Fruit fly (Drosophila melanogaster) whole organism, pupa: ENCODE data around the gene CG11670.

ENCODE experiments used
- CG10348 ChIP-seq: fragments of 200-800 bp; sonication (Bioruptor generic); IDR thresholded peaks from 2 replicates; pipeline ENCODE4 v1.3.6; 2022; ENCODE audit warnings: missing biosample characterization, missing genetic modification characterization
- CG12605 ChIP-seq: fragments of 200-800 bp; sonication (Bioruptor generic); IDR thresholded peaks from 2 replicates; pipeline ENCODE4 v1.3.6; 2022; ENCODE audit warnings: missing biosample characterization, missing genetic modification characterization
- CG13204 ChIP-seq: fragments of 200-800 bp; sonication (Bioruptor generic); optimal IDR thresholded peaks from 2 replicates; lab custom pipeline; 2018; ENCODE audit warnings: missing biosample characterization, mild to moderate bottlenecking, missing genetic modification characterization, moderate library complexity
- CG14655 ChIP-seq: fragments of 200-800 bp; sonication (Bioruptor generic); optimal IDR thresholded peaks from 3 replicates; lab custom pipeline; 2017; ENCODE audit warnings: mild to moderate bottlenecking, missing biosample characterization, missing genetic modification reagents, missing genetic modification characterization
- CG15710 ChIP-seq: fragments of 200-800 bp; sonication (Bioruptor generic); optimal IDR thresholded peaks from 2 replicates; lab custom pipeline; 2018; ENCODE audit warnings: missing biosample characterization, mild to moderate bottlenecking, missing genetic modification characterization, moderate library complexity
- CG17806 ChIP-seq: fragments of 200-800 bp; sonication (Bioruptor generic); optimal IDR thresholded peaks from 2 replicates; lab custom pipeline; 2018; ENCODE audit warnings: missing biosample characterization, mild to moderate bottlenecking, missing genetic modification characterization, moderate library complexity
- CG32121 ChIP-seq: fragments of 200-800 bp; sonication (Bioruptor generic); IDR thresholded peaks from 2 replicates; pipeline ENCODE4 v1.3.6; 2022; ENCODE audit warnings: missing biosample characterization, missing genetic modification characterization
- CG34367 ChIP-seq: fragments of 200-800 bp; sonication (Bioruptor generic); optimal IDR thresholded peaks from 2 replicates; lab custom pipeline; 2018; ENCODE audit warnings: missing biosample characterization, mild to moderate bottlenecking, missing genetic modification characterization
- CG4496 ChIP-seq: fragments of 200-800 bp; sonication (Bioruptor generic); IDR thresholded peaks from 3 replicates; pipeline ENCODE4 v1.3.6; 2022; ENCODE audit warnings: missing biosample characterization, missing genetic modification characterization
- CG8159 ChIP-seq: fragments of 200-800 bp; sonication (Bioruptor generic); optimal IDR thresholded peaks from 3 replicates; lab custom pipeline; 2018; ENCODE audit warnings: missing biosample characterization, mild to moderate bottlenecking, missing genetic modification characterization, moderate library complexity
- CG8301 ChIP-seq: fragments of 200-800 bp; sonication (Bioruptor generic); optimal IDR thresholded peaks from 2 replicates; lab custom pipeline; 2018; ENCODE audit warnings: missing biosample characterization, mild to moderate bottlenecking, missing genetic modification characterization
- CG9948 ChIP-seq: fragments of 200-800 bp; sonication (Bioruptor generic); optimal IDR thresholded peaks from 2 replicates; lab custom pipeline; 2018; ENCODE audit warnings: missing biosample characterization, mild to moderate bottlenecking, missing genetic modification characterization, moderate library complexity
- D1 ChIP-seq: fragments of 200-800 bp; sonication (Bioruptor generic); optimal IDR thresholded peaks from 2 replicates; lab custom pipeline; 2018; ENCODE audit warnings: missing biosample characterization, mild to moderate bottlenecking, missing genetic modification characterization, moderate library complexity
- EcR ChIP-seq: fragments of 200-800 bp; sonication (Bioruptor generic); optimal IDR thresholded peaks from 3 replicates; lab custom pipeline; 2019; ENCODE audit warnings: missing biosample characterization, missing genetic modification characterization, mild to moderate bottlenecking, moderate library complexity, missing genetic modification reagents
- Ets98B ChIP-seq: fragments of 200-800 bp; sonication (Bioruptor generic); IDR thresholded peaks from 2 replicates; pipeline ENCODE4 v1.3.6; 2022; ENCODE audit warnings: missing biosample characterization, missing genetic modification characterization
- Pif1A ChIP-seq: fragments of 200-800 bp; sonication (Bioruptor generic); optimal IDR thresholded peaks from 3 replicates; lab custom pipeline; 2016; ENCODE audit warnings: missing biosample characterization, missing genetic modification characterization
- Pif1B ChIP-seq: fragments of 200-800 bp; sonication (Bioruptor generic); optimal IDR thresholded peaks from 3 replicates; lab custom pipeline; 2016; ENCODE audit warnings: missing biosample characterization, missing genetic modification characterization
- Snoo ChIP-seq: fragments of 200-800 bp; sonication (Bioruptor generic); optimal IDR thresholded peaks from 3 replicates; lab custom pipeline; 2017; ENCODE audit warnings: missing biosample characterization, mild to moderate bottlenecking, missing genetic modification characterization, inconsistent platforms
- fd96Ca ChIP-seq: fragments of 200-800 bp; sonication (Bioruptor generic); IDR thresholded peaks from 3 replicates; pipeline ENCODE4 v1.3.6; 2022; ENCODE audit warnings: missing biosample characterization, missing genetic modification characterization
- gl ChIP-seq: fragments of 200-800 bp; sonication (Bioruptor generic); optimal IDR thresholded peaks from 2 replicates; lab custom pipeline; 2018; ENCODE audit warnings: missing biosample characterization, mild to moderate bottlenecking, missing genetic modification characterization
- rn ChIP-seq: fragments of 200-800 bp; sonication (Bioruptor generic); IDR thresholded peaks from 2 replicates; pipeline ENCODE4 v1.3.6; 2022; ENCODE audit warnings: missing biosample characterization, missing genetic modification characterization

Gene CG11670

DNA sequence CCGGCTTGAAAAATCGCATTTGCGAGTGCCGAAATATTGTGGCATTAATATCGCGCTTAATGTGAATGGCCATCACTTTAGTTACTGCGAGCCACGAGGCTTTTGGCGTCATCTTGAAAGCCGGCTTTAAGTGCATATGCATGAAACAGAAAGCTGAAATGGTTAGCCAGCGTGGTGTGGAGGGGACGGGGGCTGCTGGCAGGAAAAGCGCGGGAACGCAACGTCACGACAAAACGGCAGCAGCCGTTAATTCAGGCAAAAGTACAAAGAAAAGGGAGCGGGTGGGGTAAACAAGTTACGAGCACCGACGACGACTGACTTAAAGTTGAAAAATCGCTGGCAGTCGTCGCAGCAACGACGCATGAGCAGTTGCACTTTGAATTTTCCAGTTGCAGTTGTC lies 26.4 kb upstream of the CG11670 start:
- TF ChIP-seq CG4496 (peak; percentile 10; the same call in 1 of the 3 replicates), CG34367 (tag; lab: Kevin White, UChicago) (no peak)

DNA sequence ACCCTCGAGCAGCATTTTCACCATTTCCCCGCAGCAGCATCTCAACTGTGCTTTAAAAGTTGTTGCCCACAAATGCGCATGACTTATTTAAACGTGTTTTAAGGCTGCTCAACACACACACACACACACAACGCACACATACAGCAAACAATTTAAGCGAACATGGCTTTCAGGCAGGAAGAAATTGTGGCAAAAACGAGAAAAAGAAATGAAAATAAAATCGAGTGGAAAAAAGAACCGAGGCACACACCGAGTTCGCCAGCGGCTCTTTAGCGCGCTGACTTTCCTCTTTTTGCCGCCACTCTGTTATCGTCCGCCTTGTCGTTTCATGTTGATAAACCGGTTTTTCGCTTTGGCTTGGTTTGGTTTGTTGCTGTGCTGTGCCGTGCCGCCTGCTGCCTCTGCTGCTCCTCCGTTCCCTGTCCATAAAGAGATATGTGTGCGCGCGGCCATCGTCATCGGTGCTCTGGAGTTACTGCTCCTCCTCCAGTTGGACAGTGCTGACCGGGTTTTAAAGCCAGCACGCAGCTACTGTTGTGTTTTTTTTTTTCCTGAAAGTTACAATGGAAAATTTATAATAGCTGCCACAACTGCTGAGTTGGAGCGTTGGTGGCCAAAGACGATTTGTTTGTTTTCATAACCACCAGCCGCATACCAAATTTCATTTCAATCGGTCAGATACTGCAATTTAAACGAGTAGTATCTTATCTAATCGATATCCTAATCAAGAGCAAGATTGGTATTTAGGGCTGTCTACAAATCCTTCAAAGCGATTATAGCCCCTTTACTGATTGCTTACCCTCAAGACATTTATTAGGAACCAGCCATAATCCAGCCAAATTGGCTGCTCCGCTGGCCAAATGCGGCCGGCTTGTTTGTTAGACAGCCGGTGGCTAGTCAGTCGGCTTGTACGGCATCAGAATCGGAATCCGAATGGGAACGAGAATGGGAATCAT lies 25.8 kb upstream of the CG11670 start:
- peak; percentile 71 for TF ChIP-seq gl
- TF ChIP-seq EcR = peak; percentile 85
- peak; percentile 26 for TF ChIP-seq CG14655
- TF ChIP-seq D1 (tag; lab: Kevin White, UChicago) = no peak
- TF ChIP-seq CG34367 (tag; lab: Kevin White, UChicago) = peak; percentile 1
- no peak for TF ChIP-seq fd96Ca (GFP tag; lab: Robert Waterston, UW)
- no peak for TF ChIP-seq Pif1A
- peak; percentile 5 for TF ChIP-seq CG8159
- peak; percentile 47; the same call in 1 of the 2 replicates for TF ChIP-seq CG12605 (GFP tag; lab: Robert Waterston, UW)
- 0 out of 2 replicates have a peak, but pooled peaks have one; percentile 17 for TF ChIP-seq Ets98B (GFP tag; lab: Robert Waterston, UW)
- no peak for TF ChIP-seq CG10348 (GFP tag; lab: Robert Waterston, UW)
- no peak for TF ChIP-seq CG9948
- no peak for TF ChIP-seq CG15710 (tag; lab: Kevin White, UChicago)
- TF ChIP-seq CG13204 (GFP tag; lab: Kevin White, UChicago) = peak; percentile 94
- no peak for TF ChIP-seq Pif1B (GFP tag; lab: Kevin White, UChicago)
- TF ChIP-seq rn (GFP tag; lab: Robert Waterston, UW) = no peak
- TF ChIP-seq CG17806 (tag; lab: Kevin White, UChicago) = no peak
- TF ChIP-seq CG4496 = peak; percentile 67; the same call in 2 of the 3 replicates
- peak; percentile 2 for TF ChIP-seq CG8301
- TF ChIP-seq CG32121 (GFP tag; lab: Robert Waterston, UW) = peak; percentile 38; the same call in 1 of the 2 replicates
- TF ChIP-seq Snoo = no peak
- TF ChIP-seq, all 21 proteins: peak for 11

DNA sequence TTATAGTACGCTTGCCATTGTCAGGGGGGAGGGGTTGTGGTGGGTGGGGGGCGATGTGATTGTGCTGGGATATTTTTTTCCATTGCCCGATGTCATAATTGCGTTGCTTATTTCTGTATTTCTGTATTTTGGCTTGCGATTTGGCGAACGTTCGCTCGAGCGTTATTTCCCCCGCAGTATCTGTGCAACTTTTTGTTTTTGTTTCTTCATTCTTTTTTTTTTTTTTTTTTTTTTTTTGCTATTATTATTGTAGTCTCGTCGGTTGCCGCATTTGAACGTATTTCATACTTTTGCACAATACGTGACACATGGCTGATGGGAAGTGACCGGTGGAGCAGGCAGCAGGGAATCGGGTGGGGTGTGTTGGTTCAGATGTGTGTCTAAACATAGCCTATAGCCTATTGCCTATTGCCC lies 24.2 kb upstream of the CG11670 start:
- TF ChIP-seq Ets98B (GFP tag; lab: Robert Waterston, UW) (peak; percentile 59; the same call in 1 of the 2 replicates), CG32121 (GFP tag; lab: Robert Waterston, UW) (peak; percentile 50; the same call in 1 of the 2 replicates), CG17806 (tag; lab: Kevin White, UChicago) (no peak), CG12605 (GFP tag; lab: Robert Waterston, UW) (peak; percentile 78)

DNA sequence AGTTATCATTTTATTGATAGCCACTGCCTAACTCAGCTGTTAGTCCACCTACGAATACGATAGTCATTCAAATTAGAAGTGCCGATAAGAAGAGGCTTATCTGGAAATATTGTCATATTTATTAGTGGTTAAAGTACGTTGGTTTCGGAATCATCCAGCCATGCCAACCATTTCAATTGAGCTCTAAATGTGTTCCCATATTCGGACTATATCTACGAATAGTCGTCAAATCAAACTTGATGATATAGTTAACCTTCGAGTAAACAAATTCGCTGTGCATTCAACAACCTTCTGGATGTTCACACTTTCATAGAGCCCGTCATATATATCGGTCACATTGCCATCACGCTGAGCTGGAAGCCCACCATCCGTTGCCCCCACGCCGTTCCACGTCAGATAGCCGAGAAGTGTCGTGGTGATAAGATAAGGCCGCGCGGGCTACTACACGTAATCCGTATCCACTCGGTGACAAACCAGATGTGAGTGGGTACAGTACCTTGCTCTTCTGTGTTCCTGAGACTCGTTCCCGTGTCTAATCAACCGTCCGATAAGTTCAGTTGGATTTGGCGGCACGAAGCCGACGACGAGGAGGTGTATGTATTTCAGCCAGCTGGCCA lies 23.5 kb upstream of the CG11670 start:
- TF ChIP-seq CG9948 = no peak
- peak; percentile 78 for TF ChIP-seq EcR
- no peak for TF ChIP-seq Pif1A
- TF ChIP-seq CG13204 (GFP tag; lab: Kevin White, UChicago) = peak; percentile 5
- no peak for TF ChIP-seq D1 (tag; lab: Kevin White, UChicago)
- no peak for TF ChIP-seq CG14655
- no peak for TF ChIP-seq CG34367 (tag; lab: Kevin White, UChicago)
- no peak for TF ChIP-seq gl
- TF ChIP-seq CG4496 = no peak
- TF ChIP-seq rn (GFP tag; lab: Robert Waterston, UW) = no peak
- no peak for TF ChIP-seq CG32121 (GFP tag; lab: Robert Waterston, UW)
- TF ChIP-seq fd96Ca (GFP tag; lab: Robert Waterston, UW) = no peak

DNA sequence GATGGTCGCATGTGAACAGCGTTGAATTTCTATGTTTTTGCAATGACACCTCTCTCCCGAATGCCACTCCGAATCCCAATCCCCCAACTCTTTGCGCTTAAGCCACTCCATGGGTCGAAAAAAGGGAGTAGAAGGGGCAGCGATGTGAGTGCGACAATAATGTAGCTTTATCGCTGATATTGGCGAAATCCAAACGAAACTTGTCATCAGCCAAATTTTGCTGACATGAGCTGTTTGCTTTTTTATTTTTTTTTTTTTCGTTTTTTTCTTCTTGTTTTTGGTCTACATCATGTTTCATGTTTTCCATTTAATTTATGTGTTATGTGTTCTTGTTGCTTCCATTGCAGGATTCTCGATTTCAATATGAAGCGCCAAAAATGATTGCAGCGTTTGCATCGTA lies 22.9 kb upstream of the CG11670 start:
- TF ChIP-seq CG4496 = no peak

DNA sequence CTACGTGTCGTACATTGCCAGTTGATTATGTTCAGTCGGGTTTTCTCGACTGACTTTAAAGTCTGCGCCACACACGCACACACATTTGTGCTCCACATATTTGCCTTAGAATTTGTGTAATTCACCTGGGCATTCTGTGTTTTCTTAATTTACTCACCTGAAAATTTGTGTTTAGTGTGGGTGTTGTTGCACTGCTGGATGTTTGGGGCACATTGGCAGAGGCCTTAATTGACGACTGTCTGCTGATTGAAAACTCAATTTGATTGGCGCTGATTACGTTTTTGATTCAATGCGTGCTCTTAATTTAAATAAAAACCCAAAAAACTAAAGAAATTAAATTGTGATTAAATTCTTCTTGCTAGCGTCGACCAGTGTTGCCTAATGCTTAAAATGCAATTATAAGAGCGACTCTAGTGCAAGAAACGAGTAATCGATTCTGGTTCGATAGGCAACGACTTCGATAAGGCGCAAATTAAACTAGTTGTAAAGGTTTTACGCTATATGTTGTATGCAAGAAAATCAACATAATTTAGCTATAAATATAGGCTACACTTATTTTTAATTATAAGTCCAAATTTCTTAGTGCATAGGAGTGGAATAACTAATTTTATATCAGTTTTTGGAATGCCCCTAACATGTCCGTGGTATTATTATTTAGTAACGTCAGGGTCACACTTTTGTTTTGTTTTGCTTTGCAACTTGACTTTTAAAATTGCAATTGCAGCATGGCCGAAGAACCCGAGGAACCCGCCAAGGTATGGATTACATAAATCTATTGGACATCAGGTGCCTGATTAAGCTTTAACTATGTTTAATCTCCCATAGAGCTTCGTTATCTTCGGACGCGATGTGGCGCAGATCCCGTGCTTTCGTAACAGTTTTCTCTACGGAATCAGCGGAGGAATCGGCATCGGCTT lies 11.3 kb upstream of the CG11670 start, which contains the start of the genes CG46281 and CG46280:
Gene CG46281 (minus strand): TSS at position 51 of the 917 bp plus-strand sequence.
Gene CG46280 (minus strand): TSS at position 403 of the 917 bp plus-strand sequence.
- TF ChIP-seq CG4496 = no peak
- TF ChIP-seq Ets98B (GFP tag; lab: Robert Waterston, UW) = no peak
- TF ChIP-seq rn (GFP tag; lab: Robert Waterston, UW) = no peak
- TF ChIP-seq CG17806 (tag; lab: Kevin White, UChicago) = no peak
- TF ChIP-seq CG14655 = no peak
- no peak for TF ChIP-seq Snoo
- no peak for TF ChIP-seq CG32121 (GFP tag; lab: Robert Waterston, UW)
